Fruit fly (Drosophila melanogaster) whole organism, pupa: Measurements from ENCODE around the gene sinah.

ENCODE experiments used
- CG14655 ChIP-seq: fragments of 200-800 bp; sonication (Bioruptor generic); optimal IDR thresholded peaks from 3 replicates; lab custom pipeline; 2017; ENCODE audit warnings: mild to moderate bottlenecking, missing biosample characterization, missing genetic modification reagents, missing genetic modification characterization
- CG32121 ChIP-seq: fragments of 200-800 bp; sonication (Bioruptor generic); IDR thresholded peaks from 2 replicates; pipeline ENCODE4 v1.3.6; 2022; ENCODE audit warnings: missing biosample characterization, missing genetic modification characterization
- gl ChIP-seq: fragments of 200-800 bp; sonication (Bioruptor generic); optimal IDR thresholded peaks from 2 replicates; lab custom pipeline; 2018; ENCODE audit warnings: missing biosample characterization, mild to moderate bottlenecking, missing genetic modification characterization

dm6 chr3L:16893647-16894046, 34.8 kb downstream of the sinah start:
- TF ChIP-seq CG32121 (GFP tag; lab: Robert Waterston, UW): no peak
- TF ChIP-seq CG14655 (GFP tag; lab: Kevin White, UChicago): peak; percentile 8
- TF ChIP-seq gl (tag; lab: Kevin White, UChicago): no peak
